Worm (Caenorhabditis elegans) whole organism, L4 larva: ENCODE measurements around the gene dot-1.5.

Experiments used
- F10B5.3 ChIP-seq: sonication (generic microtip); optimal IDR thresholded peaks from 2 replicates; lab custom pipeline; 2016; ENCODE audit warnings: mild to moderate bottlenecking, missing genetic modification characterization, missing compliant biosample characterization
- F37D6.2 ChIP-seq: sonication (generic microtip); optimal IDR thresholded peaks from 2 replicates; lab custom pipeline; 2016; ENCODE audit warnings: mild to moderate bottlenecking, missing genetic modification characterization, missing compliant biosample characterization
- T26A8.4 ChIP-seq: fragments of 200-800 bp; sonication (Bioruptor generic); IDR thresholded peaks from 2 replicates; pipeline ENCODE4 v1.3.6; 2022; ENCODE audit warnings: missing genetic modification characterization, missing compliant biosample characterization
- Y5F2A.4 ChIP-seq: fragments of 200-800 bp; sonication (Bioruptor generic); optimal IDR thresholded peaks from 2 replicates; lab custom pipeline; 2018; ENCODE audit warnings: mild to moderate bottlenecking, missing genetic modification characterization, missing compliant biosample characterization
- ZK337.2 ChIP-seq: fragments of 200-800 bp; sonication (Bioruptor generic); IDR thresholded peaks from 2 replicates; pipeline ENCODE4 v1.3.6; 2022; ENCODE audit warnings: missing genetic modification reagents, missing genetic modification characterization, missing compliant biosample characterization
- ZK546.5 ChIP-seq, 2 experiments: sonication (generic microtip); optimal IDR thresholded peaks; 2 replicates each; lab custom pipeline; 2017; ENCODE audit warnings: missing biosample characterization in 2 of 2, missing genetic modification characterization in 2 of 2
- ama-1 ChIP-seq: fragments of 150-350 bp; optimal IDR thresholded peaks from 2 replicates; lab custom pipeline; 2014; ENCODE audit warnings: inconsistent platforms, mixed read lengths
- ceh-28 ChIP-seq: fragments of 150-350 bp; optimal IDR thresholded peaks from 2 replicates; lab custom pipeline; 2014; ENCODE audit warnings: missing biosample characterization, missing genetic modification reagents, missing genetic modification characterization
- ceh-32 ChIP-seq: sonication (generic microtip); optimal IDR thresholded peaks from 2 replicates; lab custom pipeline; 2016; ENCODE audit warnings: mild to moderate bottlenecking, missing genetic modification characterization, missing compliant biosample characterization; ENCODE audit not compliant: poor library complexity
- ceh-82 ChIP-seq: sonication (generic microtip); optimal IDR thresholded peaks from 2 replicates; lab custom pipeline; 2017; ENCODE audit warnings: missing biosample characterization, missing genetic modification characterization
- ctbp-1 ChIP-seq: fragments of 200-800 bp; sonication (Bioruptor generic); IDR thresholded peaks from 2 replicates; pipeline ENCODE4 v1.3.6; 2022; ENCODE audit warnings: missing genetic modification reagents, missing genetic modification characterization, missing compliant biosample characterization
- daf-12 ChIP-seq: fragments of 150-350 bp; optimal IDR thresholded peaks from 2 replicates; lab custom pipeline; 2014; ENCODE audit warnings: missing biosample characterization, missing genetic modification reagents, missing genetic modification characterization
- daf-19 ChIP-seq: fragments of 200-800 bp; sonication (Bioruptor generic); conservative IDR thresholded peaks from 2 replicates; pipeline ENCODE4 v1.3.6; 2022; ENCODE audit warnings: missing genetic modification characterization, missing compliant biosample characterization
- dmd-6 ChIP-seq: fragments of 200-800 bp; sonication (Bioruptor generic); IDR thresholded peaks from 2 replicates; pipeline ENCODE4 v1.3.6; 2022; ENCODE audit warnings: missing genetic modification reagents, missing genetic modification characterization, missing compliant biosample characterization
- duxl-1 ChIP-seq: sonication (generic microtip); optimal IDR thresholded peaks from 2 replicates; lab custom pipeline; 2016; ENCODE audit warnings: mild to moderate bottlenecking, missing genetic modification characterization, moderate library complexity, missing compliant biosample characterization; ENCODE audit not compliant: poor library complexity
- gei-8 ChIP-seq: fragments of 200-800 bp; sonication (Bioruptor generic); optimal IDR thresholded peaks from 2 replicates; lab custom pipeline; 2018; ENCODE audit warnings: mild to moderate bottlenecking, missing genetic modification characterization, missing compliant biosample characterization
- hif-1 ChIP-seq, 2 experiments: sonication (generic microtip); optimal IDR thresholded peaks; 2 replicates each; lab custom pipeline; 2016 to 2017; ENCODE audit warnings: missing compliant biosample characterization in 2 of 2, missing genetic modification characterization in 2 of 2, missing genetic modification reagents in 2 of 2, missing genotype in 2 of 2, mild to moderate bottlenecking in 1 of 2
- hmg-1.1 ChIP-seq: fragments of 200-800 bp; sonication (Bioruptor generic); IDR thresholded peaks from 2 replicates; pipeline ENCODE4 v1.3.6; 2022; ENCODE audit warnings: missing genetic modification reagents, missing genetic modification characterization, missing compliant biosample characterization
- jun-1 ChIP-seq: fragments of 150-350 bp; optimal IDR thresholded peaks from 2 replicates; lab custom pipeline; 2014; ENCODE audit warnings: missing biosample characterization, missing genetic modification reagents, missing genetic modification characterization
- lim-7 ChIP-seq: fragments of 200-800 bp; sonication (Bioruptor generic); IDR thresholded peaks from 2 replicates; pipeline ENCODE4 v1.3.6; 2022; ENCODE audit warnings: missing genetic modification characterization, missing compliant biosample characterization
- lin-1 ChIP-seq: fragments of 200-800 bp; sonication (Bioruptor generic); IDR thresholded peaks from 2 replicates; pipeline ENCODE4 v1.3.6; 2022; ENCODE audit warnings: missing genetic modification reagents, missing genetic modification characterization, missing compliant biosample characterization
- lir-3 ChIP-seq: sonication (generic microtip); optimal IDR thresholded peaks from 2 replicates; lab custom pipeline; 2016; ENCODE audit warnings: mild to moderate bottlenecking, missing genetic modification characterization, missing compliant biosample characterization
- lsy-2 ChIP-seq, 2 experiments: fragments of 150-350 bp in 1 of 2; sonication (generic microtip) in 1 of 2; optimal IDR thresholded peaks; 2 replicates each; lab custom pipeline; 2014 to 2017; ENCODE audit warnings: missing biosample characterization in 2 of 2, missing genetic modification characterization in 2 of 2
- madf-5 ChIP-seq, 2 experiments: fragments of 200-800 bp; sonication (Bioruptor generic); IDR thresholded peaks; 2 replicates each; pipeline ENCODE4 v1.3.6; 2022; ENCODE audit warnings: missing compliant biosample characterization in 2 of 2, missing genetic modification characterization in 2 of 2
- mdl-1 ChIP-seq, 2 experiments: fragments of 150-350 bp in 1 of 2; sonication (generic microtip) in 1 of 2; optimal IDR thresholded peaks; 2 replicates each; lab custom pipeline; 2014 to 2017; ENCODE audit warnings: missing biosample characterization in 2 of 2, missing genetic modification characterization in 2 of 2
- mxl-3 ChIP-seq: fragments of 200-800 bp; sonication (Bioruptor generic); optimal IDR thresholded peaks from 2 replicates; lab custom pipeline; 2018; ENCODE audit warnings: mild to moderate bottlenecking, missing genetic modification characterization, missing compliant biosample characterization
- nhr-102 ChIP-seq: sonication (generic microtip); optimal IDR thresholded peaks from 2 replicates; lab custom pipeline; 2016; ENCODE audit warnings: mild to moderate bottlenecking, missing genetic modification characterization, moderate library complexity, missing compliant biosample characterization
- nhr-11 ChIP-seq: fragments of 150-350 bp; optimal IDR thresholded peaks from 2 replicates; lab custom pipeline; 2014; ENCODE audit warnings: missing biosample characterization, missing genetic modification characterization
- nhr-111 ChIP-seq: fragments of 200-800 bp; sonication (Bioruptor generic); optimal IDR thresholded peaks from 2 replicates; lab custom pipeline; 2018; ENCODE audit warnings: mild to moderate bottlenecking, missing genetic modification characterization, missing compliant biosample characterization
- nhr-48 ChIP-seq: sonication (generic microtip); optimal IDR thresholded peaks from 2 replicates; lab custom pipeline; 2016; ENCODE audit warnings: mild to moderate bottlenecking, missing genetic modification characterization, missing compliant biosample characterization
- nhr-76 ChIP-seq: fragments of 150-350 bp; optimal IDR thresholded peaks from 2 replicates; lab custom pipeline; 2014; ENCODE audit warnings: missing biosample characterization, missing genetic modification characterization
- nhr-77 ChIP-seq: fragments of 150-350 bp; optimal IDR thresholded peaks from 2 replicates; lab custom pipeline; 2014; ENCODE audit warnings: missing biosample characterization, missing genetic modification characterization
- php-3 ChIP-seq: fragments of 200-800 bp; sonication (Bioruptor generic); IDR thresholded peaks from 2 replicates; pipeline ENCODE4 v1.3.6; 2022; ENCODE audit warnings: missing genetic modification reagents, missing genetic modification characterization, missing compliant biosample characterization
- rbr-2 ChIP-seq: sonication (generic microtip); optimal IDR thresholded peaks from 2 replicates; lab custom pipeline; 2016; ENCODE audit warnings: missing genotype, missing genetic modification characterization, missing compliant biosample characterization
- sdz-12 ChIP-seq: fragments of 200-800 bp; sonication (Bioruptor generic); optimal IDR thresholded peaks from 2 replicates; lab custom pipeline; 2018; ENCODE audit warnings: mild to moderate bottlenecking, missing genetic modification characterization, missing compliant biosample characterization
- snpc-1.2 ChIP-seq: fragments of 200-800 bp; sonication (Bioruptor generic); IDR thresholded peaks from 2 replicates; pipeline ENCODE4 v1.3.6; 2022; ENCODE audit warnings: missing genetic modification reagents, missing genetic modification characterization, missing compliant biosample characterization
- tag-97 ChIP-seq: fragments of 200-800 bp; sonication (Bioruptor generic); IDR thresholded peaks from 2 replicates; pipeline ENCODE4 v1.3.6; 2022; ENCODE audit warnings: missing genetic modification characterization, missing compliant biosample characterization
- unc-62 ChIP-seq, 3 experiments: fragments of 150-350 bp in 1 of 3; sonication (generic microtip); optimal IDR thresholded peaks in 2 of 3; peaks in 1 of 3; 1 replicate in 1 of 3; 2 replicates in 2 of 3; lab custom pipeline; 2014 to 2017; ENCODE audit warnings: missing biosample characterization in 3 of 3, missing genetic modification characterization in 3 of 3, missing genetic modification reagents in 3 of 3, missing genotype in 1 of 3
- zip-2 ChIP-seq: fragments of 150-350 bp; optimal IDR thresholded peaks from 2 replicates; lab custom pipeline; 2014; ENCODE audit warnings: missing biosample characterization, missing genetic modification characterization

The dot-1.5 gene

ce11 chrX:1888445-1889035 lies 28.7 kb upstream of the dot-1.5 start (continued):
- TF ChIP-seq snpc-1.2 = peak; percentile 40; the same call in 1 of the 2 replicates
- TF ChIP-seq Y5F2A.4 (GFP tag; lab: Kevin White, UChicago) = peak; percentile 2
- peak; percentile 90 for TF ChIP-seq nhr-102 (tag; lab: Kevin White, UChicago)
- TF ChIP-seq jun-1 = peak; percentile 62
- peak; percentile 81 for TF ChIP-seq F10B5.3
- TF ChIP-seq hmg-1.1 (GFP tag; lab: Robert Waterston, UW) = peak; percentile 90
- peak; percentile 84 for TF ChIP-seq rbr-2
- TF ChIP-seq dmd-6 (GFP tag; lab: Robert Waterston, UW) = peak; percentile 67
- TF ChIP-seq F37D6.2 (tag; lab: Kevin White, UChicago) = peak; percentile 94
- no peak for TF ChIP-seq daf-12 (tag; lab: Kevin White, UChicago)
- 0 out of 2 replicates have a peak, but pooled peaks have one; percentile 50 for TF ChIP-seq ZK337.2 (GFP tag; lab: Robert Waterston, UW)
- peak; percentile 89 for TF ChIP-seq nhr-77 (tag; lab: Kevin White, UChicago)
- peak; percentile 1 for TF ChIP-seq nhr-11 (tag; lab: Kevin White, UChicago)
- peak; percentile 65 for TF ChIP-seq zip-2
- no peak for TF ChIP-seq nhr-76
- peak; percentile 94 for TF ChIP-seq duxl-1 (tag; lab: Kevin White, UChicago)
- no peak for TF ChIP-seq ceh-82 (tag; lab: Kevin White, UChicago)
- peak; percentile 20 for TF ChIP-seq mdl-1 (tag; optimal IDR thresholded peaks at IDR 0.05; lab: Kevin White, UChicago)
- peak; percentile 9 for TF ChIP-seq lir-3 (tag; lab: Kevin White, UChicago)
- TF ChIP-seq mxl-3 (GFP tag; lab: Kevin White, UChicago) = peak; percentile 45
- peak in 1 of 2 experiments; percentile 3 for TF ChIP-seq hif-1 (tag; optimal IDR thresholded peaks at IDR 0.05; lab: Kevin White, UChicago)
- TF ChIP-seq php-3 (GFP tag; lab: Robert Waterston, UW) = no peak
- peak; percentile 26 for TF ChIP-seq nhr-48 (tag; lab: Kevin White, UChicago)

- TF ChIP-seq ZK546.5 (tag; optimal IDR thresholded peaks at IDR 0.05; lab: Kevin White, UChicago) (no peak), unc-62 (GFP tag; optimal IDR thresholded peaks at IDR 0.05 in 1 of 2; lab: Kevin White, UChicago) (peak in 1 of 2 experiments; percentile 93), unc-62 (tag; optimal IDR thresholded peaks at IDR 0.05; lab: Kevin White, UChicago) (no peak)
Observed at ce11 chrX:1890817-1891216, 26.5 kb upstream of the dot-1.5 start.

ce11 chrX:1891887-1892286 lies 25.4 kb upstream of the dot-1.5 start, which contains the start of gene B0294.3:
Gene B0294.3, plus strand, starts transcription at chrX:1892187.
- TF ChIP-seq lim-7 (GFP tag; lab: Robert Waterston, UW) (no peak), nhr-11 (tag; lab: Kevin White, UChicago) (no peak), madf-5 (GFP tag; IDR thresholded peaks at IDR 0.05; lab: Robert Waterston, UW) (no peak), nhr-111 (GFP tag; lab: Kevin White, UChicago) (no peak), ama-1 (lab: Kevin White, UChicago) (no peak), hif-1 (tag; optimal IDR thresholded peaks at IDR 0.05; lab: Kevin White, UChicago) (no peak), daf-19 (GFP tag; lab: Robert Waterston, UW) (no peak), sdz-12 (GFP tag; lab: Kevin White, UChicago) (no peak), tag-97 (GFP tag; lab: Robert Waterston, UW) (no peak), mdl-1 (tag; optimal IDR thresholded peaks at IDR 0.05; lab: Kevin White, UChicago) (no peak), lin-1 (no peak), ctbp-1 (GFP tag; lab: Robert Waterston, UW) (no peak)

- no peak for TF ChIP-seq duxl-1 (tag; lab: Kevin White, UChicago)
- no peak for TF ChIP-seq dmd-6 (GFP tag; lab: Robert Waterston, UW)
- TF ChIP-seq lsy-2 (tag; optimal IDR thresholded peaks at IDR 0.05; lab: Kevin White, UChicago) = no peak
- no peak for TF ChIP-seq ceh-32 (tag; lab: Kevin White, UChicago)
- TF ChIP-seq ceh-28 (tag; lab: Kevin White, UChicago) = no peak
- no peak for TF ChIP-seq nhr-111 (GFP tag; lab: Kevin White, UChicago)
- no peak for TF ChIP-seq gei-8 (GFP tag; lab: Kevin White, UChicago)
- no peak for TF ChIP-seq nhr-77 (tag; lab: Kevin White, UChicago)
- TF ChIP-seq T26A8.4 (GFP tag; lab: Robert Waterston, UW) = no peak
- no peak for TF ChIP-seq daf-12 (tag; lab: Kevin White, UChicago)
Observed at ce11 chrX:1897243-1897642, 20.0 kb upstream of the dot-1.5 start, which contains the start of gene B0294.1. Gene B0294.1, minus strand, starts transcription at chrX:1897343.
